Worm (Caenorhabditis elegans) whole organism, late embryonic: ENCODE results near the gene cyp-13A10.

ENCODE experiments used
- eyg-1 ChIP-seq: sonication (generic microtip); optimal IDR thresholded peaks from 2 replicates; lab custom pipeline; 2016; ENCODE audit warnings: missing genotype, missing genetic modification characterization, missing compliant biosample characterization
- fkh-6 ChIP-seq: sonication (generic microtip); optimal IDR thresholded peaks from 2 replicates; lab custom pipeline; 2016; ENCODE audit warnings: missing genetic modification characterization, missing compliant biosample characterization
- pha-4 ChIP-seq: fragments of 150-350 bp; optimal IDR thresholded peaks from 2 replicates; lab custom pipeline; 2018; ENCODE audit warnings: missing biosample characterization, missing genetic modification reagents, missing genetic modification characterization

- TF ChIP-seq eyg-1: no peak
- TF ChIP-seq fkh-6 (tag; lab: Kevin White, UChicago): no peak
- no peak for TF ChIP-seq pha-4 (tag; lab: Kevin White, UChicago)
Observed at ce11 chrII:9652919-9653318, 9.8 kb downstream of the cyp-13A10 start, which contains the start of gene ZK1307.3.
